Worm (Caenorhabditis elegans): ENCODE data around the gene nhr-176.
"Not testable (repeated sequence)": the region's sequence is repeated elsewhere in the genome, so short reads cannot be mapped to it uniquely, and the experiment has no call there.

DNA sequence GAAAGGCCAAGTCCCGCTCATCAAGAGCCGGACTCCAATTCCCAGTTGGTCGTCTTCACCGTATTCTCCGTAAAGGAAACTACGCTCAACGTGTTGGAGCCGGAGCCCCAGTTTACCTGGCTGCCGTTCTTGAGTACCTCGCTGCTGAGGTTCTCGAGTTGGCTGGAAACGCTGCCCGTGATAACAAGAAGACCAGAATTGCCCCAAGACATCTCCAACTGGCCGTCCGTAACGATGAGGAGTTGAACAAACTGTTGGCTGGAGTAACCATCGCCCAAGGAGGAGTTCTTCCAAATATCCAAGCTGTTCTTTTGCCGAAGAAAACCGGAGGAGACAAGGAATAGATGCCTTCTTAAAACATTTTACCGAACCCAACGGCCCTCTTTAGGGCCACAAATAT is 30.3 kb upstream of the nhr-176 start:
- not testable (repeated sequence) for TF ChIP-seq egrh-3 (GFP tag; IDR thresholded peaks at IDR 0.05); madf-6 (GFP tag; IDR thresholded peaks at IDR 0.05); gei-17 (GFP tag; optimal IDR thresholded peaks at IDR 0.05); F57C9.4 (tag; optimal IDR thresholded peaks at IDR 0.05); hlh-26 (GFP tag; conservative IDR thresholded peaks at IDR 0.05); snpc-4 (GFP tag; optimal IDR thresholded peaks at IDR 0.05); snpc-4 (tag; optimal IDR thresholded peaks at IDR 0.05); rcor-1 (GFP tag; IDR thresholded peaks at IDR 0.05); F37B4.10 (GFP tag; IDR thresholded peaks at IDR 0.05); F57A8.1 (GFP tag; optimal IDR thresholded peaks at IDR 0.05); sea-2 (GFP tag; IDR thresholded peaks at IDR 0.05); attf-6 (GFP tag; IDR thresholded peaks at IDR 0.05)

Measured in whole organism, young adult.